Fruit fly (Drosophila melanogaster): ENCODE results near the gene Mco3.

- TF ChIP-seq mam (GFP tag; optimal IDR thresholded peaks at IDR 0.05) (no peak), CG1602 (GFP tag; optimal IDR thresholded peaks at IDR 0.05) (no peak), CG33557 (GFP tag; optimal IDR thresholded peaks at IDR 0.05) (no peak)
These were observed at the start of gene Mco3 for dm6 chr3R:25897176-25897575.

Data from whole organism, embryonic.